Fruit fly (Drosophila melanogaster) Kc167 (cell line): ENCODE data around the gene Cp190.

Source experiments
- insv ChIP-seq: fragments of >200 bp; optimal IDR thresholded peaks from 3 replicates; lab custom pipeline; 2018; ENCODE audit warnings: missing external identifiers
- ttk ChIP-seq: sonication (Bioruptor generic); optimal IDR thresholded peaks from 2 replicates; lab custom pipeline; 2017; ENCODE audit warnings: missing external identifiers

dm6 chr3R:15297904-15298303 is 22.9 kb upstream of the Cp190 start:
- no peak for TF ChIP-seq ttk
- no peak for TF ChIP-seq insv (lab: Kevin White, UChicago)
